Fruit fly (Drosophila melanogaster) whole organism, prepupa: ENCODE results near the gene CG5254.

Experiments used
- CG10631 ChIP-seq: fragments of 200-800 bp; sonication (Bioruptor generic); optimal IDR thresholded peaks from 2 replicates; lab custom pipeline; 2016; ENCODE audit warnings: missing biosample characterization, missing genetic modification characterization
- CG10669 ChIP-seq: fragments of 200-800 bp; sonication (Bioruptor generic); optimal IDR thresholded peaks from 3 replicates; lab custom pipeline; 2018; ENCODE audit warnings: missing biosample characterization, mild to moderate bottlenecking, missing genetic modification characterization, moderate library complexity
- CG11294 ChIP-seq: fragments of 200-800 bp; sonication (Bioruptor generic); IDR thresholded peaks from 2 replicates; pipeline ENCODE4 v1.3.6; 2022; ENCODE audit warnings: missing biosample characterization, missing genetic modification characterization
- CG11762 ChIP-seq: fragments of 200-800 bp; sonication (Bioruptor generic); optimal IDR thresholded peaks from 3 replicates; lab custom pipeline; 2016; ENCODE audit warnings: missing biosample characterization, missing genetic modification characterization; ENCODE audit not compliant: insufficient read depth
- CG11902 ChIP-seq: fragments of 200-800 bp; sonication (Bioruptor generic); optimal IDR thresholded peaks from 3 replicates; lab custom pipeline; 2016; ENCODE audit warnings: missing biosample characterization, missing genetic modification characterization
- CG1621 ChIP-seq: fragments of 200-800 bp; sonication (Bioruptor generic); optimal IDR thresholded peaks from 3 replicates; lab custom pipeline; 2018; ENCODE audit warnings: missing biosample characterization, mild to moderate bottlenecking, missing genetic modification characterization
- CG3032 ChIP-seq: fragments of 200-800 bp; optimal IDR thresholded peaks from 2 replicates; lab custom pipeline; 2019; ENCODE audit warnings: missing biosample characterization, mild to moderate bottlenecking, missing genetic modification characterization, moderate library complexity
- CG31627 ChIP-seq: fragments of 200-800 bp; sonication (Bioruptor generic); optimal IDR thresholded peaks from 3 replicates; lab custom pipeline; 2016; ENCODE audit warnings: missing biosample characterization, missing genetic modification characterization
- CG34406 ChIP-seq: fragments of 200-800 bp; sonication (Bioruptor generic); optimal IDR thresholded peaks from 3 replicates; lab custom pipeline; 2016; ENCODE audit warnings: missing biosample characterization, missing genetic modification characterization
- CG3919 ChIP-seq: fragments of 200-800 bp; sonication (Bioruptor generic); optimal IDR thresholded peaks from 3 replicates; lab custom pipeline; 2016; ENCODE audit warnings: missing biosample characterization, missing genetic modification characterization
- CG4318 ChIP-seq: fragments of 200-800 bp; sonication (Bioruptor generic); optimal IDR thresholded peaks from 3 replicates; lab custom pipeline; 2017; ENCODE audit warnings: missing biosample characterization, mild to moderate bottlenecking, missing genetic modification characterization
- CG6163 ChIP-seq: fragments of 200-800 bp; sonication (Bioruptor generic); IDR thresholded peaks from 3 replicates; pipeline ENCODE4 v1.3.6; 2022; ENCODE audit warnings: missing biosample characterization, missing genetic modification characterization
- CG6276 ChIP-seq: fragments of 200-800 bp; sonication (Bioruptor generic); optimal IDR thresholded peaks from 2 replicates; lab custom pipeline; 2017; ENCODE audit warnings: missing biosample characterization, mild to moderate bottlenecking, missing genetic modification characterization
- CG6792 ChIP-seq: fragments of 200-800 bp; sonication (Bioruptor generic); optimal IDR thresholded peaks from 3 replicates; lab custom pipeline; 2016; ENCODE audit warnings: missing biosample characterization, missing genetic modification characterization
- CG6808 ChIP-seq: fragments of 200-800 bp; sonication (Bioruptor generic); optimal IDR thresholded peaks from 3 replicates; lab custom pipeline; 2017; ENCODE audit warnings: missing biosample characterization, missing genetic modification characterization, mild to moderate bottlenecking, moderate library complexity, missing genetic modification reagents
- CG6854 ChIP-seq: fragments of 200-800 bp; sonication (Bioruptor generic); optimal IDR thresholded peaks from 2 replicates; lab custom pipeline; 2017; ENCODE audit warnings: missing biosample characterization, mild to moderate bottlenecking, missing genetic modification characterization
- CG8119 ChIP-seq: fragments of 200-800 bp; sonication (Bioruptor generic); IDR thresholded peaks from 3 replicates; pipeline ENCODE4 v1.3.6; 2022; ENCODE audit warnings: missing biosample characterization, missing genetic modification characterization
- CG8632 ChIP-seq: fragments of 200-800 bp; sonication (Bioruptor generic); optimal IDR thresholded peaks from 3 replicates; lab custom pipeline; 2016; ENCODE audit warnings: missing biosample characterization, missing genetic modification characterization
- CG9139 ChIP-seq: fragments of 200-800 bp; sonication (Bioruptor generic); optimal IDR thresholded peaks from 3 replicates; lab custom pipeline; 2017; ENCODE audit warnings: missing biosample characterization, mild to moderate bottlenecking, missing genetic modification characterization
- Eip75B ChIP-seq: fragments of 200-800 bp; sonication (Bioruptor generic); optimal IDR thresholded peaks from 3 replicates; lab custom pipeline; 2016; ENCODE audit warnings: missing biosample characterization, missing genetic modification characterization
- Eip78C ChIP-seq: fragments of 200-800 bp; sonication (Bioruptor generic); peaks from one replicate; lab custom pipeline; 2016; ENCODE audit warnings: missing biosample characterization, missing genetic modification characterization
- Eip93F ChIP-seq: fragments of 200-800 bp; sonication (Bioruptor generic); optimal IDR thresholded peaks from 2 replicates; lab custom pipeline; 2016; ENCODE audit warnings: missing biosample characterization, mild to moderate bottlenecking, missing genetic modification characterization
- Ets21C ChIP-seq: fragments of 200-800 bp; sonication (Bioruptor generic); optimal IDR thresholded peaks from 3 replicates; lab custom pipeline; 2016; ENCODE audit warnings: missing biosample characterization, missing genetic modification characterization
- Ets96B ChIP-seq: fragments of 200-800 bp; optimal IDR thresholded peaks from 2 replicates; lab custom pipeline; 2019; ENCODE audit warnings: missing biosample characterization, mild to moderate bottlenecking, missing genetic modification characterization, moderate library complexity
- Gug ChIP-seq: fragments of 200-800 bp; sonication (Bioruptor generic); IDR thresholded peaks from 2 replicates; pipeline ENCODE4 v1.3.6; 2022; ENCODE audit warnings: missing biosample characterization, missing genetic modification characterization
- Hr38 ChIP-seq: sonication (Bioruptor generic); optimal IDR thresholded peaks from 2 replicates; lab custom pipeline; 2016; ENCODE audit warnings: missing biosample characterization, missing genetic modification characterization
- Hr39 ChIP-seq: fragments of 200-800 bp; sonication (Bioruptor generic); optimal IDR thresholded peaks from 2 replicates; lab custom pipeline; 2016; ENCODE audit warnings: missing biosample characterization, missing genetic modification characterization
- Hr4 ChIP-seq: fragments of 200-800 bp; sonication (Bioruptor generic); optimal IDR thresholded peaks from 3 replicates; lab custom pipeline; 2016; ENCODE audit warnings: missing biosample characterization, missing genetic modification characterization
- Met ChIP-seq: fragments of 200-800 bp; sonication (Bioruptor generic); optimal IDR thresholded peaks from 3 replicates; lab custom pipeline; 2016; ENCODE audit warnings: missing biosample characterization, missing genetic modification characterization
- OdsH ChIP-seq: fragments of 200-800 bp; sonication (Bioruptor generic); optimal IDR thresholded peaks from 3 replicates; lab custom pipeline; 2016; ENCODE audit warnings: missing biosample characterization, missing genetic modification characterization
- Smox ChIP-seq: fragments of 200-800 bp; sonication (Bioruptor generic); optimal IDR thresholded peaks from 3 replicates; lab custom pipeline; 2016; ENCODE audit warnings: missing biosample characterization, missing genetic modification characterization
- Sox102F ChIP-seq: fragments of 200-800 bp; sonication (Bioruptor generic); optimal IDR thresholded peaks from 2 replicates; lab custom pipeline; 2016; ENCODE audit warnings: missing biosample characterization, mild to moderate bottlenecking, missing genetic modification characterization
- Sox14 ChIP-seq: fragments of 200-800 bp; sonication (Bioruptor generic); optimal IDR thresholded peaks from 3 replicates; lab custom pipeline; 2016; ENCODE audit warnings: missing biosample characterization, missing genetic modification characterization
- Sox15 ChIP-seq: fragments of 200-800 bp; sonication (Bioruptor generic); optimal IDR thresholded peaks from 3 replicates; lab custom pipeline; 2016; ENCODE audit warnings: missing biosample characterization, missing genetic modification characterization
- acj6 ChIP-seq: fragments of 200-800 bp; sonication (Bioruptor generic); optimal IDR thresholded peaks from 3 replicates; lab custom pipeline; 2016; ENCODE audit warnings: missing biosample characterization, missing genetic modification characterization
- cyc ChIP-seq: fragments of 200-800 bp; sonication (Bioruptor generic); optimal IDR thresholded peaks from 3 replicates; lab custom pipeline; 2016; ENCODE audit warnings: missing biosample characterization, missing genetic modification characterization
- eg ChIP-seq: fragments of 200-800 bp; sonication (Bioruptor generic); IDR thresholded peaks from 3 replicates; pipeline ENCODE4 v1.3.6; 2022; ENCODE audit warnings: missing biosample characterization, missing genetic modification characterization
- esn ChIP-seq: fragments of 200-800 bp; sonication (Bioruptor generic); optimal IDR thresholded peaks from 2 replicates; lab custom pipeline; 2016; ENCODE audit warnings: missing biosample characterization, mild to moderate bottlenecking, missing genetic modification characterization, moderate library complexity
- fd59A ChIP-seq: fragments of 200-800 bp; sonication (Bioruptor generic); optimal IDR thresholded peaks from 2 replicates; lab custom pipeline; 2017; ENCODE audit warnings: missing biosample characterization, mild to moderate bottlenecking, missing genetic modification characterization, missing genetic modification reagents
- fd85E ChIP-seq: fragments of 200-800 bp; sonication (Bioruptor generic); optimal IDR thresholded peaks from 3 replicates; lab custom pipeline; 2016; ENCODE audit warnings: missing biosample characterization, missing genetic modification characterization
- lz ChIP-seq: fragments of 200-800 bp; sonication (Bioruptor generic); optimal IDR thresholded peaks from 3 replicates; lab custom pipeline; 2016; ENCODE audit warnings: missing biosample characterization, missing genetic modification characterization
- net ChIP-seq: fragments of 200-800 bp; sonication (Bioruptor generic); optimal IDR thresholded peaks from 3 replicates; lab custom pipeline; 2016; ENCODE audit warnings: missing biosample characterization, missing genetic modification characterization
- pdm3 ChIP-seq: fragments of 200-800 bp; sonication (Bioruptor generic); optimal IDR thresholded peaks from 3 replicates; lab custom pipeline; 2016; ENCODE audit warnings: missing biosample characterization, missing genetic modification characterization
- salr ChIP-seq, 2 experiments: fragments of 200-800 bp; sonication (Bioruptor generic); optimal IDR thresholded peaks; 3 replicates each; lab custom pipeline; 2016 to 2018; ENCODE audit warnings: missing biosample characterization in 2 of 2, missing genetic modification characterization in 2 of 2, mild to moderate bottlenecking in 1 of 2
- svp ChIP-seq: fragments of 200-800 bp; sonication (Bioruptor generic); peaks from one replicate; lab custom pipeline; 2016; ENCODE audit warnings: missing biosample characterization, missing genetic modification characterization
- topi ChIP-seq: fragments of 200-800 bp; sonication (Bioruptor generic); optimal IDR thresholded peaks from 3 replicates; lab custom pipeline; 2016; ENCODE audit warnings: missing biosample characterization, missing genetic modification characterization
- vri ChIP-seq: fragments of 200-800 bp; sonication (Bioruptor generic); optimal IDR thresholded peaks from 3 replicates; lab custom pipeline; 2016; ENCODE audit warnings: missing biosample characterization, mild to moderate bottlenecking, missing genetic modification characterization

The CG5254 gene

DNA sequence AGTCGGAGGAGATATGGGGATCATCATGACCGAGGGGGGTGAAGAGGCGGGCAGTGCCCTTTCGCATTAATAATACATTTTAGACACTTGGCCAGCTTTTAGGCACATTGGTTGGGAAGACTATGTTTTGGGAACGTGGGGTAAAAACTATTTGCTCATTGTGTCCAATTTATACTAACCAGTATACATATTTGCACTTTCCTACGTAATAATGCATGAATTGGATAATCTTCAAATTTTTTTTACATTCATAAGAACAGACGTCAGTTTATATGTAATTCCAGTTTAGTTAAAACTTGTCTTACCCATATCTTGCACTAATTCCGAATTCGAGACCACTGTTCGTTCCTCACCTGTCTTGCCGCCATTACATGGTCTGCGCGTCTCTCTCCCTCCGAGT, 29.2 kb downstream of the CG5254 start (continued):
- TF ChIP-seq CG9139 (GFP tag; lab: Kevin White, UChicago) (no peak), CG6276 (peak; percentile 44), net (GFP tag; lab: Kevin White, UChicago) (peak; percentile 51), acj6 (GFP tag; lab: Kevin White, UChicago) (peak; percentile 61), Sox15 (GFP tag; lab: Kevin White, UChicago) (peak; percentile 19), salr (GFP tag; optimal IDR thresholded peaks at IDR 0.05; lab: Kevin White, UChicago) (peak in 1 of 2 experiments; percentile 25), CG3032 (tag; lab: Kevin White, UChicago) (peak; percentile 45), CG8632 (GFP tag; lab: Kevin White, UChicago) (peak; percentile 48), CG34406 (peak; percentile 55), Met (GFP tag; lab: Kevin White, UChicago) (peak; percentile 68), CG11902 (peak; percentile 2), OdsH (GFP tag; lab: Kevin White, UChicago) (peak; percentile 56), Ets21C (GFP tag; lab: Kevin White, UChicago) (peak; percentile 43), CG6808 (GFP tag; lab: Kevin White, UChicago) (peak; percentile 60), fd59A (GFP tag; lab: Kevin White, UChicago) (peak; percentile 45)

DNA sequence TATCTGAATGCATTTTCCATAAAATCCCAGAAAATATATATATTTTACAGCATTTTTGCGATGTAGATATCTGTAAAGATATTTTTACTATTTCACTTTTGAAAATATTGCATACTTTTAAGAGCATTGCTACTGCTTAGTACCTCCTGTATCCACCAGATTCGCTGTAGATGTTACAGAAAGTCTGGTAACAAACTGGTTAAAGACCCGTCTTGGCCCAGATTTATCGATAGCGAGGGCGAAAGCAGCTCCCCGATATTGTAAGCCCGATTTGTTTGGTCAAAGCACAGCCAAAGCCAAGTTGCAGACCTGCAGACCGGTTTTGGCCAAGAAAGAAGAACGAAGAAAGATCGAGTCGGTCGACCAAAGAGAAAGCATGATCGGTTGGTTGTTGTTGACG, 34.3 kb downstream of the CG5254 start, which contains the start of gene tw:
TSS of gene tw (plus strand) at position 291 of the 400 bp plus-strand sequence.
- peak; percentile 13 for TF ChIP-seq CG3032 (tag; lab: Kevin White, UChicago)
- peak; percentile 15 for TF ChIP-seq esn
- no peak for TF ChIP-seq Eip93F (GFP tag; lab: Kevin White, UChicago)

DNA sequence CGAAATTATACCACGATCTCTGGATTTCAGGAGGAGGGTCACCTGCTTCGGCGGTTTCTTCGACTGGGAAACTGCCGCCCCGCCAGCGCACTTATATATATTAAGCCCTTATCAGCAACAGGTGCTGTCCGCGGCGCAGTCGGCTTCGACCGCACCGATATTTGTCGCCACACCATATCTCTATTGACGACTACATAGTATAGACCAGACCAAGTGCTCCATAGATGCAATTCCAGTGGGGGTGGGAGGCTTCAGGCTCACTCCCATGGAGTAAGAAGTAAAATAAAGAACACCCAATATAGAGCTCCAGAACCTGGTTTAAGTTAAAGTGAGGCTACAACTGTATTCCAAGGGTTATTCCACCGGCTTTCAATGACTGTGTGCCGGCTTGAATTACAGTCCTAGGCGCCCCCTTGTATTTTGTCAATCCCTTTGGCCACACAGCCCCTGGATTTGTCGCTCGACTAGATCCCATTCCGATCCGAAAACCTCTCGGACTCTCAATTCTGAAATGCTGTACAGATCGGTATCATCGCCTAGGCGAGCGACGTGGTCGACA, 40.0 kb downstream of the CG5254 start, which contains the start of gene CG13360:
TSS of gene CG13360 (minus strand) at position 51 of the 559 bp plus-strand sequence.
- TF ChIP-seq CG8119 (GFP tag; lab: Robert Waterston, UW) = no peak
- no peak for TF ChIP-seq eg (GFP tag; lab: Robert Waterston, UW)
- TF ChIP-seq CG6854 (GFP tag; lab: Kevin White, UChicago) = no peak
- no peak for TF ChIP-seq acj6 (GFP tag; lab: Kevin White, UChicago)
- TF ChIP-seq CG11902 = no peak
- TF ChIP-seq CG11294 (GFP tag; lab: Robert Waterston, UW) = no peak
- no peak for TF ChIP-seq net (GFP tag; lab: Kevin White, UChicago)
- TF ChIP-seq Ets96B (tag; lab: Kevin White, UChicago) = no peak
- TF ChIP-seq Eip78C (GFP tag; lab: Kevin White, UChicago) = peak; percentile 33
- TF ChIP-seq svp (GFP tag; lab: Kevin White, UChicago) = peak; percentile 90
- no peak for TF ChIP-seq CG3919
- TF ChIP-seq Met (GFP tag; lab: Kevin White, UChicago) = no peak
- TF ChIP-seq topi (GFP tag; lab: Kevin White, UChicago) = no peak
- TF ChIP-seq Gug (GFP tag; lab: Robert Waterston, UW) = no peak
- no peak for TF ChIP-seq CG10631 (GFP tag; lab: Kevin White, UChicago)
- TF ChIP-seq CG8632 (GFP tag; lab: Kevin White, UChicago) = no peak
- no peak for TF ChIP-seq fd59A (GFP tag; lab: Kevin White, UChicago)
- TF ChIP-seq CG6792 (GFP tag; lab: Kevin White, UChicago) = no peak
- no peak for TF ChIP-seq Smox (GFP tag; lab: Kevin White, UChicago)
- TF ChIP-seq CG11762 (GFP tag; lab: Kevin White, UChicago) = no peak
- TF ChIP-seq vri (GFP tag; lab: Kevin White, UChicago) = no peak
- TF ChIP-seq fd85E (GFP tag; lab: Kevin White, UChicago) = no peak
- no peak for TF ChIP-seq CG10669 (GFP tag; lab: Kevin White, UChicago)
- no peak for TF ChIP-seq Hr38 (GFP tag; lab: Kevin White, UChicago)
- no peak for TF ChIP-seq pdm3 (GFP tag; lab: Kevin White, UChicago)
- TF ChIP-seq Eip75B (GFP tag; lab: Kevin White, UChicago) = no peak
- TF ChIP-seq Sox15 (GFP tag; lab: Kevin White, UChicago) = no peak
- TF ChIP-seq Sox14 (GFP tag; lab: Kevin White, UChicago) = no peak
- TF ChIP-seq CG3032 (tag; lab: Kevin White, UChicago) = no peak
- TF ChIP-seq Sox102F = no peak
- TF ChIP-seq CG31627 (GFP tag; lab: Kevin White, UChicago) = peak; percentile 21
- no peak for TF ChIP-seq CG4318 (GFP tag; lab: Kevin White, UChicago)
- TF ChIP-seq CG6808 (GFP tag; lab: Kevin White, UChicago) = no peak
- TF ChIP-seq Hr4 (GFP tag; lab: Kevin White, UChicago) = no peak
- no peak for TF ChIP-seq CG34406
- no peak for TF ChIP-seq CG6163 (GFP tag; lab: Robert Waterston, UW)
- TF ChIP-seq lz = peak; percentile 22
- peak; percentile 13 for TF ChIP-seq cyc (GFP tag; lab: Kevin White, UChicago)
- TF ChIP-seq Hr39 (GFP tag; lab: Kevin White, UChicago) = peak; percentile 56
- no peak for TF ChIP-seq CG6276
- no peak for TF ChIP-seq CG1621 (tag; lab: Kevin White, UChicago)
